Fruit fly (Drosophila melanogaster) whole organism, wandering third instar larva: ENCODE measurements around the gene CG5810.
A peak's percentile ranks its signal among the peaks of the same experiment; 100 is the strongest.

Experiments used
- CG32264 ChIP-seq: fragments of 200-800 bp; sonication (Bioruptor generic); optimal IDR thresholded peaks from 2 replicates; lab custom pipeline; 2016; ENCODE audit warnings: missing biosample characterization, missing genetic modification characterization
- CG9705 ChIP-seq: fragments of 200-800 bp; sonication (Bioruptor generic); optimal IDR thresholded peaks from 2 replicates; lab custom pipeline; 2018; ENCODE audit warnings: missing biosample characterization, mild to moderate bottlenecking, missing genetic modification characterization
- CrebA ChIP-seq: fragments of 200-800 bp; sonication (Bioruptor generic); optimal IDR thresholded peaks from 2 replicates; lab custom pipeline; 2016; ENCODE audit warnings: missing biosample characterization, mild to moderate bottlenecking, missing genetic modification characterization, borderline replicate concordance
- Dfd ChIP-seq: fragments of >200 bp; optimal IDR thresholded peaks from 2 replicates; lab custom pipeline; 2017; ENCODE audit warnings: missing biosample characterization, missing genetic modification characterization
- Dif ChIP-seq: fragments of 200-275, 200-300 bp; sonication (Bioruptor generic); optimal IDR thresholded peaks from 2 replicates; lab custom pipeline; 2018; ENCODE audit warnings: missing biosample characterization, missing genetic modification characterization; ENCODE audit not compliant: partially characterized antibody
- Hnf4 ChIP-seq: fragments of 200-800 bp; sonication (Bioruptor generic); optimal IDR thresholded peaks from 2 replicates; lab custom pipeline; 2016; ENCODE audit warnings: missing biosample characterization, mild to moderate bottlenecking, missing genetic modification characterization
- Hr78 ChIP-seq: fragments of >200 bp; optimal IDR thresholded peaks from 2 replicates; lab custom pipeline; 2017; ENCODE audit warnings: missing biosample characterization, missing genetic modification characterization
- Hr83 ChIP-seq: fragments of 200-300 bp; sonication (Bioruptor generic); optimal IDR thresholded peaks from 2 replicates; lab custom pipeline; 2016; ENCODE audit warnings: missing biosample characterization, mild to moderate bottlenecking, missing genetic modification characterization, moderate library complexity; ENCODE audit not compliant: poor library complexity, severe bottlenecking
- Jra ChIP-seq: sonication (Bioruptor generic); optimal IDR thresholded peaks from 2 replicates; lab custom pipeline; 2016; ENCODE audit warnings: missing biosample characterization, missing genetic modification characterization
- Myc ChIP-seq: fragments of >200 bp; optimal IDR thresholded peaks from 2 replicates; lab custom pipeline; 2017
- N ChIP-seq: fragments of >200 bp; optimal IDR thresholded peaks from 2 replicates; lab custom pipeline; 2018; ENCODE audit warnings: missing biosample characterization, missing external identifiers, missing genetic modification characterization
- OdsH ChIP-seq: fragments of 200-800 bp; sonication (Bioruptor generic); optimal IDR thresholded peaks from 2 replicates; lab custom pipeline; 2016; ENCODE audit warnings: missing biosample characterization, mild to moderate bottlenecking, missing genetic modification characterization
- Sp1 ChIP-seq: fragments of 200-800 bp; sonication (Bioruptor generic); optimal IDR thresholded peaks from 3 replicates; lab custom pipeline; 2019; ENCODE audit warnings: missing biosample characterization, mild to moderate bottlenecking, missing genetic modification characterization, moderate library complexity
- Vsx2 ChIP-seq: fragments of 200-300, 225-300 bp; sonication (Bioruptor generic); optimal IDR thresholded peaks from 2 replicates; lab custom pipeline; 2018; ENCODE audit warnings: missing biosample characterization, missing genetic modification characterization; ENCODE audit not compliant: partially characterized antibody
- br ChIP-seq: fragments of 200-800 bp; sonication (Bioruptor generic); optimal IDR thresholded peaks from 2 replicates; lab custom pipeline; 2016; ENCODE audit warnings: missing biosample characterization, missing genetic modification characterization
- brk ChIP-seq: fragments of 200-800 bp; sonication (Bioruptor generic); optimal IDR thresholded peaks from 2 replicates; lab custom pipeline; 2016; ENCODE audit warnings: missing biosample characterization, mild to moderate bottlenecking, missing genetic modification characterization
- dl ChIP-seq, 2 experiments: fragments of 175-275, 200-275 bp in 1 of 2; fragments of 200-275 bp in 1 of 2; sonication (Bioruptor generic); optimal IDR thresholded peaks; lab custom pipeline; 2018; ENCODE audit warnings: mild to moderate bottlenecking in 2 of 2, missing biosample characterization in 2 of 2, missing genetic modification characterization in 2 of 2, moderate library complexity in 2 of 2; ENCODE audit not compliant: partially characterized antibody in 2 of 2, insufficient read depth in 1 of 2
- dsf ChIP-seq: sonication (Bioruptor generic); optimal IDR thresholded peaks from 2 replicates; lab custom pipeline; 2016; ENCODE audit warnings: missing biosample characterization, missing genetic modification characterization, borderline replicate concordance
- ey ChIP-seq: fragments of 200-800 bp; sonication (Bioruptor generic); optimal IDR thresholded peaks from 2 replicates; lab custom pipeline; 2016; ENCODE audit warnings: missing biosample characterization, missing genetic modification characterization
- foxo ChIP-seq, 2 experiments: fragments of 200-800 bp; sonication (Bioruptor generic); optimal IDR thresholded peaks; 2 replicates in 1 of 2; 3 replicates in 1 of 2; lab custom pipeline; 2016 to 2017; ENCODE audit warnings: missing biosample characterization in 2 of 2, missing genetic modification characterization in 2 of 2
- fru ChIP-seq: fragments of 200-800 bp; sonication (Bioruptor generic); optimal IDR thresholded peaks from 3 replicates; lab custom pipeline; 2016; ENCODE audit warnings: missing biosample characterization, mild to moderate bottlenecking, missing genetic modification characterization
- h ChIP-seq: fragments of 200-800 bp; sonication (Bioruptor generic); optimal IDR thresholded peaks from 3 replicates; lab custom pipeline; 2016; ENCODE audit warnings: missing biosample characterization, mild to moderate bottlenecking, missing genetic modification characterization
- jim ChIP-seq: fragments of 175-275, 200-325 bp; sonication (Bioruptor generic); optimal IDR thresholded peaks from 2 replicates; lab custom pipeline; 2016; ENCODE audit warnings: missing biosample characterization, mild to moderate bottlenecking, missing genetic modification characterization
- lola ChIP-seq: fragments of >200 bp; optimal IDR thresholded peaks from 2 replicates; lab custom pipeline; 2017; ENCODE audit warnings: missing biosample characterization, missing genetic modification characterization
- pan ChIP-seq: fragments of >200 bp; optimal IDR thresholded peaks from 2 replicates; lab custom pipeline; 2017
- rgr ChIP-seq: fragments of 200-800 bp; sonication (Bioruptor generic); optimal IDR thresholded peaks from 3 replicates; lab custom pipeline; 2016; ENCODE audit warnings: missing biosample characterization, mild to moderate bottlenecking, missing genetic modification characterization
- sage ChIP-seq: fragments of 200-800 bp; sonication (Bioruptor generic); optimal IDR thresholded peaks from 2 replicates; lab custom pipeline; 2016; ENCODE audit warnings: missing biosample characterization, mild to moderate bottlenecking, missing genetic modification characterization
- tai ChIP-seq: sonication (Bioruptor generic); optimal IDR thresholded peaks from 2 replicates; lab custom pipeline; 2016; ENCODE audit warnings: missing biosample characterization, missing genetic modification characterization
- woc ChIP-seq: sonication (Bioruptor generic); optimal IDR thresholded peaks from 2 replicates; lab custom pipeline; 2016; ENCODE audit warnings: missing biosample characterization, mild to moderate bottlenecking, missing genetic modification characterization

The CG5810 gene

DNA sequence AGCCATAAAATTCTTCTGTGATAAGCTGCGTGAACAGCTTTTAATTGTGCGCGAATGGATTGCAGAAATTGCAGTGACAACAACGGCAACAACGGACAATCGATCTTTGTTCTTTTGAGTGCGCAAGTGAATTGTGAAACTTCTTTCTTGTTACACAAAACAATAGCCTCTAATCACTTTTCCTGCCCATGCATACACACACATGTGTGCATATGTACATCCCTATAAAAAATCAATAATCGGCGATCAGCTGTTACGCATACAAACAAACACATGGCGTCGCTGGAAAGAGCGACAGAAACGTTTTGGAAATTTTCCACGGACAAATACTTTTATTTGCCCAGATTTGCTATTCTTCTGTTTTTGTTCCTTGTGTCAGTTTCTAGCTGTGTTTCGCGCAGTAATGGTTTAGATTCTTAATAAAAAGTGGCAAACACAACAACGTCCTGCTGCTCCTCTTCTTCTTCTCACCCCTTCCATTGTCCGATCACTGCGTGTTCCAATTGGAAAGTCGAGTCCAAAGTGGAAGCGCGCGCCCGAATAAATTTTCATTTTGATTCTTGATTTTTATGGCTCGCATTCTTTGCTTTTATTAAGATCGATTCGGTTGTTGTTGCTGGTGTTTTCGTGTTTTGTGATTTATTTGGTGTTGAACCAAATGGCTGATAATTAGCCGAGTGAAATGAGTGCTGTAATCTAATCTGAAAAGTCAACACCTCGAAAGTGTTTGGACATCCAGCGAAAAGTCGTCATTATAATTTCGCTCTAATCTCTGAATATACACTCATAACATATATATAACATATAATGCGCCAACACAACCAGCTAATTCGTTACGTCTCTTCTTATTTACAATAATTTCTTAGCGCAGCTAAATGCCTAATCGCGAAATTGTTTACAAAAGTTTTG lies 6.8 kb upstream of the CG5810 start:
- TF ChIP-seq rgr: no peak
- TF ChIP-seq Sp1 (GFP tag; lab: Kevin White, UChicago): peak; percentile 16
- peak; percentile 59 for TF ChIP-seq Vsx2 (GFP tag; lab: Kevin White, UChicago)
- peak; percentile 44 for TF ChIP-seq CrebA (GFP tag; lab: Kevin White, UChicago)
- peak; percentile 8 for TF ChIP-seq sage
- TF ChIP-seq ey (GFP tag; lab: Kevin White, UChicago): no peak
- peak; percentile 16 for TF ChIP-seq Hr83 (GFP tag; lab: Kevin White, UChicago)

- TF ChIP-seq jim (GFP tag; lab: Kevin White, UChicago) (no peak), Hr78 (GFP tag; lab: Kevin White, UChicago) (no peak), woc (GFP tag; lab: Kevin White, UChicago) (no peak), brk (GFP tag; lab: Kevin White, UChicago) (no peak), dsf (GFP tag; lab: Kevin White, UChicago) (no peak), CG9705 (no peak), Myc (lab: Kevin White, UChicago) (no peak), Jra (no peak), lola (no peak), sage (no peak), Sp1 (GFP tag; lab: Kevin White, UChicago) (no peak), CrebA (GFP tag; lab: Kevin White, UChicago) (no peak), fru (GFP tag; lab: Kevin White, UChicago) (no peak), N (GFP tag; lab: Kevin White, UChicago) (no peak), Dfd (no peak), Vsx2 (GFP tag; lab: Kevin White, UChicago) (no peak)
These were observed 4.9 kb upstream of the CG5810 start for dm6 chr3R:21158643-21159042.

DNA sequence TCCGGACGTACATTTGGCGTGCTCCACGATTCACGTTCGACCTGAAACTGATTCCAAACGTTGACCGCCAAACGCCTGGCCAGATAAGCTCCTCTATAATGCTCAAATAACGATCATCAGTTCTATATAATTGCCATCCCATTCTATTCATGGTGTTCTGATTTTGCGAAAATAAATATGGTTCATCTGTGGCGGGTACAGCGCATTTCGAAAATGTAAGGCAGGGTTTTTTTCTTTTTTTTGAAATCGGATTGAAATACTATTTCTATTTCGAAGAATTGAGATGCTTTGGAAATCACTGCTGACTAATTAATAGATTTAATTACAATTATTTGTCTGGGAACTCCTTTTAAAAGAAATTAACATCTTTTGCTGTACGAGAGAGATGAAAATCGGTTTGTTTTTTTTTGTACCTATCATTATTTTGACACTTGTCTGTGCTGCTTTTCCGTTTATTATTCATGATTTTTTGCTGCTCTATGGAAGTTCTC lies 2.5 kb upstream of the CG5810 start, which contains the start of gene cDIP:
Gene cDIP (minus strand): TSS at position 51 of the 491 bp plus-strand sequence.
- TF ChIP-seq h (no peak), Vsx2 (GFP tag; lab: Kevin White, UChicago) (no peak), sage (no peak), woc (GFP tag; lab: Kevin White, UChicago) (no peak), dsf (GFP tag; lab: Kevin White, UChicago) (no peak), brk (GFP tag; lab: Kevin White, UChicago) (no peak)
- TF ChIP-seq, all 38 proteins: peak for 0

dm6 chr3R:21161620-21162029 lies 2.0 kb upstream of the CG5810 start:
- TF ChIP-seq CrebA (GFP tag; lab: Kevin White, UChicago): no peak
- no peak for TF ChIP-seq Vsx2 (GFP tag; lab: Kevin White, UChicago)
- peak in 1 of 2 experiments; percentile 19 for TF ChIP-seq foxo (GFP tag; optimal IDR thresholded peaks at IDR 0.05; lab: Kevin White, UChicago)
- peak; percentile 2 for TF ChIP-seq fru (GFP tag; lab: Kevin White, UChicago)
- TF ChIP-seq, all 38 proteins: peak for 2

dm6 chr3R:21168105-21168504 lies 4.5 kb downstream of the CG5810 start, which contains the start of gene Snmp1:
Gene Snmp1 (minus strand): TSS chr3R:21168205.
- TF ChIP-seq woc (GFP tag; lab: Kevin White, UChicago): no peak
- no peak for TF ChIP-seq fru (GFP tag; lab: Kevin White, UChicago)
- no peak for TF ChIP-seq pan (lab: Kevin White, UChicago)
- TF ChIP-seq br: no peak
- no peak for TF ChIP-seq Hnf4 (GFP tag; lab: Kevin White, UChicago)
- no peak for TF ChIP-seq CrebA (GFP tag; lab: Kevin White, UChicago)
- no peak for TF ChIP-seq CG9705
- no peak for TF ChIP-seq dl (GFP tag; optimal IDR thresholded peaks at IDR 0.05; lab: Kevin White, UChicago; ENCODE audit: insufficient read depth in 1 of 2, partially characterized antibody in 2 of 2)
- no peak for TF ChIP-seq Dif (GFP tag; lab: Kevin White, UChicago)
- no peak for TF ChIP-seq rgr
- TF ChIP-seq OdsH (GFP tag; lab: Kevin White, UChicago): no peak
- no peak for TF ChIP-seq ey (GFP tag; lab: Kevin White, UChicago)
- TF ChIP-seq tai: no peak
- TF ChIP-seq CG32264 (GFP tag; lab: Kevin White, UChicago): no peak
- no peak for TF ChIP-seq dsf (GFP tag; lab: Kevin White, UChicago)
